Fruit fly (Drosophila melanogaster) whole organism, embryonic: ENCODE results near the gene Arp10.

Experiments
- Adf1 ChIP-seq: fragments of 200-800 bp; sonication (Bioruptor generic); IDR thresholded peaks from 2 replicates; pipeline ENCODE4 v1.3.6; 2022; ENCODE audit warnings: missing biosample characterization, missing genetic modification characterization
- B-H2 ChIP-seq: fragments of 200-800 bp; sonication (Bioruptor generic); optimal IDR thresholded peaks from 2 replicates; lab custom pipeline; 2018; ENCODE audit warnings: missing biosample characterization, mild to moderate bottlenecking, missing genetic modification characterization
- CG11696 ChIP-seq: fragments of 200-800 bp; sonication (Bioruptor generic); IDR thresholded peaks from 2 replicates; pipeline ENCODE4 v1.3.6; 2022; ENCODE audit warnings: missing biosample characterization, missing genetic modification characterization
- CG12071 ChIP-seq: fragments of 200-800 bp; sonication (Bioruptor generic); optimal IDR thresholded peaks from 3 replicates; lab custom pipeline; 2018; ENCODE audit warnings: missing biosample characterization, mild to moderate bottlenecking, missing genetic modification characterization
- CG13775 ChIP-seq: fragments of 200-800 bp; sonication (Bioruptor generic); optimal IDR thresholded peaks from 3 replicates; lab custom pipeline; 2017; ENCODE audit warnings: missing biosample characterization, mild to moderate bottlenecking, missing genetic modification characterization
- CG15514 ChIP-seq: fragments of 200-800 bp; sonication (Bioruptor generic); optimal IDR thresholded peaks from 3 replicates; lab custom pipeline; 2017; ENCODE audit warnings: missing biosample characterization, missing genetic modification characterization, mild to moderate bottlenecking, moderate library complexity, missing genetic modification reagents
- CG16779 ChIP-seq: fragments of 200-800 bp; sonication (Bioruptor generic); IDR thresholded peaks from 2 replicates; pipeline ENCODE4 v1.3.6; 2022; ENCODE audit warnings: missing biosample characterization, missing genetic modification characterization
- CG17385 ChIP-seq: fragments of 200-800 bp; sonication (Bioruptor generic); optimal IDR thresholded peaks from 3 replicates; lab custom pipeline; 2018; ENCODE audit warnings: missing biosample characterization, mild to moderate bottlenecking, missing genetic modification characterization
- CG2116 ChIP-seq: fragments of 200-800 bp; sonication (Bioruptor generic); optimal IDR thresholded peaks from 3 replicates; lab custom pipeline; 2018; ENCODE audit warnings: missing biosample characterization, mild to moderate bottlenecking, missing genetic modification characterization
- CG2120 ChIP-seq: fragments of 200-800 bp; sonication (Bioruptor generic); optimal IDR thresholded peaks from 3 replicates; lab custom pipeline; 2016; ENCODE audit warnings: missing biosample characterization, missing genetic modification characterization
- CG2712 ChIP-seq: fragments of 200-800 bp; optimal IDR thresholded peaks from 3 replicates; lab custom pipeline; 2019; ENCODE audit warnings: missing biosample characterization, mild to moderate bottlenecking, missing genetic modification characterization, moderate library complexity
- CG31441 ChIP-seq: fragments of 200-800 bp; sonication (Bioruptor generic); IDR thresholded peaks from 2 replicates; pipeline ENCODE4 v1.3.6; 2022; ENCODE audit warnings: missing biosample characterization, missing genetic modification characterization
- CG4328 ChIP-seq: fragments of 200-800 bp; sonication (Bioruptor generic); optimal IDR thresholded peaks from 3 replicates; lab custom pipeline; 2017; ENCODE audit warnings: missing biosample characterization, missing genetic modification reagents, missing genetic modification characterization
- CG4820 ChIP-seq: fragments of 200-800 bp; sonication (Bioruptor generic); optimal IDR thresholded peaks from 3 replicates; lab custom pipeline; 2016; ENCODE audit warnings: missing biosample characterization, missing genetic modification characterization
- CG6791 ChIP-seq: fragments of 200-800 bp; sonication (Bioruptor generic); IDR thresholded peaks from 3 replicates; pipeline ENCODE4 v1.3.6; 2022; ENCODE audit warnings: missing biosample characterization, missing genetic modification characterization; ENCODE audit not compliant: partially characterized antibody
- CG7357 ChIP-seq: fragments of 200-800 bp; sonication (Bioruptor generic); IDR thresholded peaks from 3 replicates; pipeline ENCODE4 v1.3.6; 2022; ENCODE audit warnings: missing biosample characterization, missing genetic modification characterization
- CG7963 ChIP-seq: fragments of 200-800 bp; sonication (Bioruptor generic); IDR thresholded peaks from 3 replicates; pipeline ENCODE4 v1.3.6; 2022; ENCODE audit warnings: missing biosample characterization, missing genetic modification characterization; ENCODE audit not compliant: partially characterized antibody
- CG8290 ChIP-seq, 3 experiments: fragments of 200-800 bp; sonication (Bioruptor generic); optimal IDR thresholded peaks; 2 replicates each; lab custom pipeline; 2016 to 2019; ENCODE audit warnings: missing biosample characterization in 3 of 3, missing genetic modification characterization in 3 of 3, mild to moderate bottlenecking in 2 of 3, moderate library complexity in 1 of 3
- CG9727 ChIP-seq: fragments of 200-800 bp; sonication (Bioruptor generic); optimal IDR thresholded peaks from 3 replicates; lab custom pipeline; 2017; ENCODE audit warnings: missing biosample characterization, mild to moderate bottlenecking, missing genetic modification characterization
- CG9817 ChIP-seq: fragments of 200-800 bp; sonication (Bioruptor generic); optimal IDR thresholded peaks from 2 replicates; lab custom pipeline; 2018; ENCODE audit warnings: missing biosample characterization, mild to moderate bottlenecking, missing genetic modification characterization, moderate library complexity
- Dbx ChIP-seq: fragments of 200-800 bp; sonication (Bioruptor generic); IDR thresholded peaks from 3 replicates; pipeline ENCODE4 v1.3.6; 2022; ENCODE audit warnings: missing biosample characterization, missing genetic modification characterization
- GATAe ChIP-seq: fragments of 200-800 bp; sonication (Bioruptor generic); conservative IDR thresholded peaks from 2 replicates; pipeline ENCODE4 v1.3.6; 2022; ENCODE audit warnings: missing biosample characterization, missing genetic modification characterization
- H15 ChIP-seq: fragments of 200-800 bp; sonication (Bioruptor generic); IDR thresholded peaks from 3 replicates; pipeline ENCODE4 v1.3.6; 2022; ENCODE audit warnings: missing biosample characterization, missing genetic modification characterization
- Hmx ChIP-seq: fragments of 200-800 bp; sonication (Bioruptor generic); optimal IDR thresholded peaks from 2 replicates; lab custom pipeline; 2016; ENCODE audit warnings: missing biosample characterization, missing genetic modification characterization
- Max ChIP-seq: fragments of 200-800 bp; sonication (Bioruptor generic); optimal IDR thresholded peaks from 2 replicates; lab custom pipeline; 2016; ENCODE audit warnings: missing biosample characterization, mild to moderate bottlenecking, missing genetic modification characterization
- Nf-YB ChIP-seq: fragments of 200-800 bp; sonication (Bioruptor generic); optimal IDR thresholded peaks from 3 replicates; lab custom pipeline; 2019; ENCODE audit warnings: missing biosample characterization, mild to moderate bottlenecking, missing genetic modification characterization, moderate library complexity
- Nf-YC ChIP-seq: fragments of 200-800 bp; optimal IDR thresholded peaks from 3 replicates; lab custom pipeline; 2019; ENCODE audit warnings: missing biosample characterization, mild to moderate bottlenecking, missing genetic modification characterization, moderate library complexity
- Scr ChIP-seq: fragments of 200-800 bp; sonication (Bioruptor generic); IDR thresholded peaks from 2 replicates; pipeline ENCODE4 v1.3.6; 2022; ENCODE audit warnings: missing biosample characterization, missing genetic modification characterization; ENCODE audit not compliant: partially characterized antibody
- Stat92E ChIP-seq, 3 experiments: fragments of >200 bp in 2 of 3; fragments of 200-800 bp in 1 of 3; sonication (Bioruptor generic) in 1 of 3; optimal IDR thresholded peaks; 2 replicates each; lab custom pipeline; 2017 to 2019; ENCODE audit warnings: missing biosample characterization in 3 of 3, missing genetic modification characterization in 3 of 3, mild to moderate bottlenecking in 1 of 3, moderate library complexity in 1 of 3
- bowl ChIP-seq: fragments of 200-800 bp; sonication (Bioruptor generic); IDR thresholded peaks from 2 replicates; pipeline ENCODE4 v1.3.6; 2022; ENCODE audit warnings: missing biosample characterization, missing genetic modification characterization
- caup ChIP-seq: fragments of 200-800 bp; sonication (Bioruptor generic); optimal IDR thresholded peaks from 3 replicates; lab custom pipeline; 2017; ENCODE audit warnings: missing biosample characterization, mild to moderate bottlenecking, missing genetic modification characterization, moderate library complexity; ENCODE audit not compliant: severe bottlenecking
- croc ChIP-seq: fragments of 200-800 bp; sonication (Bioruptor generic); conservative IDR thresholded peaks from 3 replicates; pipeline ENCODE4 v1.3.6; 2022; ENCODE audit warnings: missing biosample characterization, missing genetic modification characterization
- crol ChIP-seq: fragments of 200-800 bp; sonication (Bioruptor generic); IDR thresholded peaks from 2 replicates; pipeline ENCODE4 v1.3.6; 2022; ENCODE audit warnings: missing biosample characterization, missing genetic modification characterization
- dan ChIP-seq: fragments of 200-800 bp; sonication (Bioruptor generic); IDR thresholded peaks from 2 replicates; pipeline ENCODE4 v1.3.6; 2022; ENCODE audit warnings: missing biosample characterization, missing genetic modification characterization
- dmrt11E ChIP-seq: fragments of 200-800 bp; sonication (Bioruptor generic); optimal IDR thresholded peaks from 3 replicates; lab custom pipeline; 2018; ENCODE audit warnings: missing biosample characterization, mild to moderate bottlenecking, missing genetic modification characterization, moderate library complexity
- eve ChIP-seq, 2 experiments: fragments of >200 bp; optimal IDR thresholded peaks; 2 replicates each; lab custom pipeline; 2017; ENCODE audit warnings: missing biosample characterization in 2 of 2, missing genetic modification characterization in 2 of 2
- grn ChIP-seq: fragments of 200-800 bp; sonication (Bioruptor generic); optimal IDR thresholded peaks from 3 replicates; lab custom pipeline; 2017; ENCODE audit warnings: missing biosample characterization, missing genetic modification characterization
- jigr1 ChIP-seq: fragments of 200-800 bp; sonication (Bioruptor generic); IDR thresholded peaks from 3 replicates; pipeline ENCODE4 v1.3.6; 2022; ENCODE audit warnings: missing biosample characterization, missing genetic modification characterization
- kay ChIP-seq: fragments of 200-800 bp; sonication (Bioruptor generic); optimal IDR thresholded peaks from 2 replicates; lab custom pipeline; 2016; ENCODE audit warnings: missing biosample characterization, missing genetic modification characterization
- kni ChIP-seq: fragments of 200-800 bp; sonication (Bioruptor generic); optimal IDR thresholded peaks from 3 replicates; lab custom pipeline; 2017; ENCODE audit warnings: mild to moderate bottlenecking, missing biosample characterization, missing genetic modification reagents, missing genetic modification characterization
- mirr ChIP-seq: fragments of 200-800 bp; sonication (Bioruptor generic); optimal IDR thresholded peaks from 3 replicates; lab custom pipeline; 2018; ENCODE audit warnings: missing biosample characterization, mild to moderate bottlenecking, missing genetic modification characterization
- sim ChIP-seq: fragments of 200-800 bp; sonication (Bioruptor generic); IDR thresholded peaks from 2 replicates; pipeline ENCODE4 v1.3.6; 2022; ENCODE audit warnings: missing biosample characterization, missing genetic modification characterization
- tll ChIP-seq, 2 experiments: fragments of 200-800 bp in 1 of 2; fragments of >200 bp in 1 of 2; sonication (Bioruptor generic) in 1 of 2; optimal IDR thresholded peaks; 2 replicates each; lab custom pipeline; 2017 to 2019; ENCODE audit warnings: missing biosample characterization in 2 of 2, missing genetic modification characterization in 2 of 2, mild to moderate bottlenecking in 1 of 2, moderate library complexity in 1 of 2
- tna ChIP-seq: fragments of 200-800 bp; sonication (Bioruptor generic); IDR thresholded peaks from 2 replicates; pipeline ENCODE4 v1.3.6; 2022; ENCODE audit warnings: missing biosample characterization, missing genetic modification characterization; ENCODE audit not compliant: partially characterized antibody
- unpg ChIP-seq: fragments of 200-800 bp; sonication (Bioruptor generic); optimal IDR thresholded peaks from 3 replicates; lab custom pipeline; 2018; ENCODE audit warnings: missing biosample characterization, mild to moderate bottlenecking, missing genetic modification characterization, moderate library complexity
- vvl ChIP-seq: fragments of 200-800 bp; sonication (Bioruptor generic); IDR thresholded peaks from 2 replicates; pipeline ENCODE4 v1.3.6; 2022; ENCODE audit warnings: missing biosample characterization, missing genetic modification characterization
- zen2 ChIP-seq: fragments of 200-800 bp; sonication (Bioruptor generic); IDR thresholded peaks from 3 replicates; pipeline ENCODE4 v1.3.6; 2022; ENCODE audit warnings: missing biosample characterization, missing genetic modification characterization; ENCODE audit not compliant: partially characterized antibody

Arp10 gene

dm6 chrX:19683040-19683875, 37.3 kb upstream of the Arp10 start, which contains the start of the genes dome and Ubqn (continued):
- TF ChIP-seq CG7963 (GFP tag; lab: Robert Waterston, UW) (peak; percentile 85), Dbx (GFP tag; lab: Robert Waterston, UW) (peak; percentile 32; the same call in 1 of the 3 replicates), CG2116 (GFP tag; lab: Kevin White, UChicago) (peak; percentile 93), CG15514 (GFP tag; lab: Kevin White, UChicago) (peak; percentile 60), unpg (GFP tag; lab: Kevin White, UChicago) (peak; percentile 7), CG13775 (GFP tag; lab: Kevin White, UChicago) (peak; percentile 16), Hmx (GFP tag; lab: Kevin White, UChicago) (no peak), CG16779 (GFP tag; lab: Robert Waterston, UW) (no peak), crol (GFP tag; lab: Robert Waterston, UW) (peak; percentile 92), Nf-YB (GFP tag; lab: Kevin White, UChicago) (peak; percentile 4), zen2 (GFP tag; lab: Robert Waterston, UW) (peak; percentile 68), CG11696 (no peak), CG9727 (GFP tag; lab: Kevin White, UChicago) (peak; percentile 22), grn (GFP tag; lab: Kevin White, UChicago) (no peak), CG2120 (GFP tag; lab: Kevin White, UChicago) (peak; percentile 39), sim (GFP tag; lab: Robert Waterston, UW) (no peak), CG7357 (GFP tag; lab: Robert Waterston, UW) (no peak), CG4328 (no peak), kni (GFP tag; lab: Kevin White, UChicago) (peak; percentile 34), Stat92E (GFP tag; optimal IDR thresholded peaks at IDR 0.05; lab: Kevin White, UChicago) (peak in 2 of 3 experiments; percentile 41 to 100), caup (no peak), B-H2 (no peak), CG17385 (GFP tag; lab: Kevin White, UChicago) (peak; percentile 44), dmrt11E (tag; lab: Kevin White, UChicago) (peak; percentile 23), dan (GFP tag; lab: Robert Waterston, UW) (no peak), kay (GFP tag; lab: Kevin White, UChicago) (peak; percentile 71), Max (GFP tag; lab: Kevin White, UChicago) (peak; percentile 1), croc (GFP tag; lab: Robert Waterston, UW) (no peak), CG31441 (GFP tag; lab: Robert Waterston, UW) (no peak), jigr1 (no peak), tll (GFP tag; optimal IDR thresholded peaks at IDR 0.05; lab: Kevin White, UChicago) (peak; percentile 93 to 94), tna (GFP tag; lab: Robert Waterston, UW) (peak; percentile 88; the same call in 1 of the 2 replicates), vvl (no peak; the same call in 1 of the 2 replicates), H15 (GFP tag; lab: Robert Waterston, UW) (no peak), eve (GFP tag; optimal IDR thresholded peaks at IDR 0.05; lab: Kevin White, UChicago) (no peak), CG12071 (GFP tag; lab: Kevin White, UChicago) (peak; percentile 49), CG4820 (GFP tag; lab: Kevin White, UChicago) (peak; percentile 34), Adf1 (GFP tag; lab: Robert Waterston, UW) (peak; percentile 28; the same call in 1 of the 2 replicates), mirr (peak; percentile 4), Scr (peak; percentile 95), GATAe (GFP tag; lab: Robert Waterston, UW) (no peak), bowl (no peak), CG6791 (GFP tag; lab: Robert Waterston, UW) (peak; percentile 85), CG8290 (GFP tag; optimal IDR thresholded peaks at IDR 0.05; lab: Kevin White, UChicago) (peak; percentile 53), CG8290 (tag; optimal IDR thresholded peaks at IDR 0.05; lab: Kevin White, UChicago) (peak in 1 of 2 experiments; percentile 64), Nf-YC (tag; lab: Kevin White, UChicago) (peak; percentile 53), CG2712 (tag; lab: Kevin White, UChicago) (peak; percentile 37), CG9817 (tag; lab: Kevin White, UChicago) (no peak)
